Fruit fly (Drosophila melanogaster): ENCODE data around the gene CG13807.

CG13807 gene

dm6 chr3L:2257412-2257862 lies 5.3 kb upstream of the CG13807 start, which contains the start of the genes CG1275 and Elp5 (continued):
- TF ChIP-seq CG10565 (GFP tag; optimal IDR thresholded peaks at IDR 0.05), result peak; percentile 57
- TF ChIP-seq NC2α (GFP tag; optimal IDR thresholded peaks at IDR 0.05), result peak; percentile 94
- TF ChIP-seq chm (GFP tag; IDR thresholded peaks at IDR 0.05), result peak; percentile 99
- TF ChIP-seq CG15696 (tag; optimal IDR thresholded peaks at IDR 0.05), result peak; percentile 93
- peak; percentile 97 for TF ChIP-seq slou (GFP tag; optimal IDR thresholded peaks at IDR 0.05)
- peak; percentile 99 for TF ChIP-seq CG9932 (GFP tag; IDR thresholded peaks at IDR 0.05)
- peak in 1 of 2 experiments; percentile 31 for TF ChIP-seq tll (GFP tag; optimal IDR thresholded peaks at IDR 0.05)
- TF ChIP-seq Hmx (GFP tag; optimal IDR thresholded peaks at IDR 0.05), result peak; percentile 95
- TF ChIP-seq CG18476 (GFP tag; optimal IDR thresholded peaks at IDR 0.05), result peak; percentile 95
- peak; percentile 99 for TF ChIP-seq gt (GFP tag; IDR thresholded peaks at IDR 0.05)
- TF ChIP-seq CG10979 (tag; optimal IDR thresholded peaks at IDR 0.05), result peak; percentile 94
- TF ChIP-seq mirr (GFP tag; optimal IDR thresholded peaks at IDR 0.05), result peak; percentile 98
- TF ChIP-seq Dek (tag; optimal IDR thresholded peaks at IDR 0.05), result peak; percentile 98
- TF ChIP-seq CG3847 (GFP tag; IDR thresholded peaks at IDR 0.05), result peak; percentile 100
- TF ChIP-seq danr (GFP tag; IDR thresholded peaks at IDR 0.05), result peak; percentile 99
- peak; percentile 95 for TF ChIP-seq CG14710 (tag; optimal IDR thresholded peaks at IDR 0.05)
- no peak for TF ChIP-seq D (optimal IDR thresholded peaks at IDR 0.05)
- TF ChIP-seq D (GFP tag; optimal IDR thresholded peaks at IDR 0.05), result peak; percentile 92
- peak; percentile 24; the same call in 1 of the 2 replicates for TF ChIP-seq inv (GFP tag; IDR thresholded peaks at IDR 0.05; ENCODE audit: partially characterized antibody)
- peak; percentile 100 for TF ChIP-seq CG11456 (GFP tag; IDR thresholded peaks at IDR 0.05)
- peak; percentile 76 for TF ChIP-seq CG14965 (GFP tag; optimal IDR thresholded peaks at IDR 0.05; ENCODE audit: borderline replicate concordance)
- TF ChIP-seq amos (GFP tag; IDR thresholded peaks at IDR 0.05; ENCODE audit: partially characterized antibody), result peak; percentile 27; the same call in 1 of the 2 replicates
- TF ChIP-seq Mes4 (GFP tag; optimal IDR thresholded peaks at IDR 0.05), result peak; percentile 94
- peak; percentile 99 for TF ChIP-seq CG17612 (GFP tag; IDR thresholded peaks at IDR 0.05)
- TF ChIP-seq odd (GFP tag; optimal IDR thresholded peaks at IDR 0.05), result peak; percentile 95
- peak; percentile 97 for TF ChIP-seq gcm (GFP tag; optimal IDR thresholded peaks at IDR 0.05)
- TF ChIP-seq twi (tag; optimal IDR thresholded peaks at IDR 0.05), result peak; percentile 95
- TF ChIP-seq CG6791 (GFP tag; IDR thresholded peaks at IDR 0.05; ENCODE audit: partially characterized antibody), result no peak
- TF ChIP-seq CG18599 (GFP tag; optimal IDR thresholded peaks at IDR 0.05), result peak; percentile 97
- peak; percentile 97 for TF ChIP-seq CG13624 (GFP tag; optimal IDR thresholded peaks at IDR 0.05)
- peak; percentile 96 for TF ChIP-seq Atf3 (GFP tag; optimal IDR thresholded peaks at IDR 0.05)
- peak; percentile 99 for TF ChIP-seq CoRest (tag; optimal IDR thresholded peaks at IDR 0.05)
- peak; percentile 97 for TF ChIP-seq nerfin-1 (tag; optimal IDR thresholded peaks at IDR 0.05)
- peak; percentile 98 for TF ChIP-seq onecut (GFP tag; IDR thresholded peaks at IDR 0.05)
- peak; percentile 97 for TF ChIP-seq pho (GFP tag; optimal IDR thresholded peaks at IDR 0.05)
- TF ChIP-seq zen2 (GFP tag; IDR thresholded peaks at IDR 0.05; ENCODE audit: partially characterized antibody), result no peak
- no peak for TF ChIP-seq hth (optimal IDR thresholded peaks at IDR 0.05)
- no peak for TF ChIP-seq lov (optimal IDR thresholded peaks at IDR 0.05)
- peak; percentile 99 for TF ChIP-seq lov (GFP tag; IDR thresholded peaks at IDR 0.05)
- TF ChIP-seq nom (GFP tag; optimal IDR thresholded peaks at IDR 0.05), result peak; percentile 93
- TF ChIP-seq nau (GFP tag; optimal IDR thresholded peaks at IDR 0.05), result no peak
- peak; percentile 100 for TF ChIP-seq MBD-R2 (GFP tag; IDR thresholded peaks at IDR 0.05)
- peak; percentile 97 for TF ChIP-seq cato (GFP tag; optimal IDR thresholded peaks at IDR 0.05; ENCODE audit: borderline replicate concordance)
- TF ChIP-seq CG1792 (GFP tag; optimal IDR thresholded peaks at IDR 0.05), result peak; percentile 88
- peak; percentile 98 for TF ChIP-seq fd3F (GFP tag; optimal IDR thresholded peaks at IDR 0.05)
- TF ChIP-seq CG1529 (GFP tag; optimal IDR thresholded peaks at IDR 0.05), result peak; percentile 97
- TF ChIP-seq ken (GFP tag; IDR thresholded peaks at IDR 0.05), result peak; percentile 100
- peak; percentile 99 for TF ChIP-seq unpg (GFP tag; optimal IDR thresholded peaks at IDR 0.05)
- peak in 1 of 3 experiments; percentile 96 for TF ChIP-seq lola (GFP tag; optimal IDR thresholded peaks at IDR 0.05)
- TF ChIP-seq CG13123 (GFP tag; optimal IDR thresholded peaks at IDR 0.05), result peak; percentile 95

Data from whole organism, embryonic.